Worm (Caenorhabditis elegans) whole organism, dauer: ENCODE measurements around the gene F13A2.2.

Experiments used
- unc-62 ChIP-seq: sonication (generic microtip); optimal IDR thresholded peaks from 2 replicates; lab custom pipeline; 2017; ENCODE audit warnings: missing biosample characterization, missing genetic modification reagents, missing genetic modification characterization

The F13A2.2 gene

ce11 chrV:4398884-4399283 is 14.5 kb upstream of the F13A2.2 start:
- TF ChIP-seq unc-62, result no peak

- no peak for TF ChIP-seq unc-62
These were observed 13.7 kb upstream of the F13A2.2 start for ce11 chrV:4398127-4398526.

ce11 chrV:4396257-4396656 is 11.9 kb upstream of the F13A2.2 start, which contains the start of gene F13A2.3:
Gene F13A2.3, minus strand, starts transcription at chrV:4396357.
- TF ChIP-seq unc-62, result no peak

- TF ChIP-seq unc-62, result no peak
These were observed 3.5 kb upstream of the F13A2.2 start for ce11 chrV:4387916-4388315.

- TF ChIP-seq unc-62, result no peak
These were observed 3.0 kb upstream of the F13A2.2 start, which contains the start of gene F13A2.9 for ce11 chrV:4387402-4387801. Gene F13A2.9, minus strand, starts transcription at chrV:4387502.

- no peak for TF ChIP-seq unc-62
These were observed 1.8 kb upstream of the F13A2.2 start, which contains the start of gene F13A2.10 for ce11 chrV:4386173-4386572. Gene F13A2.10, minus strand, starts transcription at chrV:4386273.

- TF ChIP-seq unc-62, result no peak
These were observed 2.1 kb downstream of the F13A2.2 start, which contains the start of gene F13A2.1 for ce11 chrV:4382298-4382697. Gene F13A2.1, minus strand, starts transcription at chrV:4382398.

ce11 chrV:4377622-4378021 is 6.8 kb downstream of the F13A2.2 start, which contains the start of gene F32D1.8:
Gene F32D1.8, minus strand, starts transcription at chrV:4377722.
- TF ChIP-seq unc-62, result no peak

ce11 chrV:4375807-4376564 is 8.4 kb downstream of the F13A2.2 start, which contains the start of gene F32D1.7:
Gene F32D1.7, minus strand, starts transcription at chrV:4376173.
- no peak for TF ChIP-seq unc-62

ce11 chrV:4374625-4375024 is 9.8 kb downstream of the F13A2.2 start, which contains the start of gene neg-1:
Gene neg-1, minus strand, starts transcription at chrV:4374874.
- no peak for TF ChIP-seq unc-62

- no peak for TF ChIP-seq unc-62
These were observed 10.7 kb downstream of the F13A2.2 start for ce11 chrV:4373656-4374055.

- TF ChIP-seq unc-62, result no peak
These were observed 11.4 kb downstream of the F13A2.2 start for ce11 chrV:4372986-4373385.

- no peak for TF ChIP-seq unc-62
These were observed 13.0 kb downstream of the F13A2.2 start, which contains the start of the genes gmpr-1 and fipp-1 for ce11 chrV:4371309-4371933. Gene gmpr-1, minus strand, starts transcription at chrV:4371383. Gene fipp-1, plus strand, starts transcription at chrV:4371807.

ce11 chrV:4370515-4370914 is 13.9 kb downstream of the F13A2.2 start:
- TF ChIP-seq unc-62, result no peak

ce11 chrV:4366440-4366839 is 17.9 kb downstream of the F13A2.2 start, which contains the start of gene F32D1.11:
Gene F32D1.11, minus strand, starts transcription at chrV:4366540.
- no peak for TF ChIP-seq unc-62

- TF ChIP-seq unc-62, result no peak
These were observed 19.9 kb downstream of the F13A2.2 start, which contains the start of gene grl-13 for ce11 chrV:4364517-4364916. Gene grl-13, minus strand, starts transcription at chrV:4364617.

ce11 chrV:4361505-4361904 is 22.9 kb downstream of the F13A2.2 start, which contains the start of gene F32D1.3:
Gene F32D1.3, minus strand, starts transcription at chrV:4361569.
- no peak for TF ChIP-seq unc-62
